Fruit fly (Drosophila melanogaster) whole organism, wandering third instar larva: ENCODE data around the gene lobo.
"Not testable (repeated sequence)": the region's sequence is repeated elsewhere in the genome, so short reads cannot be mapped to it uniquely, and the experiment has no call there.

ENCODE experiments used
- CG9705 ChIP-seq: fragments of 200-800 bp; sonication (Bioruptor generic); optimal IDR thresholded peaks from 2 replicates; lab custom pipeline; 2018; ENCODE audit warnings: missing biosample characterization, mild to moderate bottlenecking, missing genetic modification characterization
- CrebA ChIP-seq: fragments of 200-800 bp; sonication (Bioruptor generic); optimal IDR thresholded peaks from 2 replicates; lab custom pipeline; 2016; ENCODE audit warnings: missing biosample characterization, mild to moderate bottlenecking, missing genetic modification characterization, borderline replicate concordance
- Dfd ChIP-seq: fragments of >200 bp; optimal IDR thresholded peaks from 2 replicates; lab custom pipeline; 2017; ENCODE audit warnings: missing biosample characterization, missing genetic modification characterization
- Dif ChIP-seq: fragments of 200-275, 200-300 bp; sonication (Bioruptor generic); optimal IDR thresholded peaks from 2 replicates; lab custom pipeline; 2018; ENCODE audit warnings: missing biosample characterization, missing genetic modification characterization; ENCODE audit not compliant: partially characterized antibody
- GATAd ChIP-seq: sonication (Bioruptor generic); optimal IDR thresholded peaks from 2 replicates; lab custom pipeline; 2016; ENCODE audit warnings: missing biosample characterization, missing genetic modification characterization
- HLH106 ChIP-seq: fragments of 200-800 bp; optimal IDR thresholded peaks from 3 replicates; lab custom pipeline; 2019; ENCODE audit warnings: missing biosample characterization, mild to moderate bottlenecking, missing genetic modification characterization, moderate library complexity
- Hnf4 ChIP-seq: fragments of 200-800 bp; sonication (Bioruptor generic); optimal IDR thresholded peaks from 2 replicates; lab custom pipeline; 2016; ENCODE audit warnings: missing biosample characterization, mild to moderate bottlenecking, missing genetic modification characterization
- Hr83 ChIP-seq: fragments of 200-300 bp; sonication (Bioruptor generic); optimal IDR thresholded peaks from 2 replicates; lab custom pipeline; 2016; ENCODE audit warnings: missing biosample characterization, mild to moderate bottlenecking, missing genetic modification characterization, moderate library complexity; ENCODE audit not compliant: poor library complexity, severe bottlenecking
- Jra ChIP-seq: sonication (Bioruptor generic); optimal IDR thresholded peaks from 2 replicates; lab custom pipeline; 2016; ENCODE audit warnings: missing biosample characterization, missing genetic modification characterization
- Mio ChIP-seq: sonication (Bioruptor generic); optimal IDR thresholded peaks from 2 replicates; lab custom pipeline; 2016; ENCODE audit warnings: missing biosample characterization, missing genetic modification characterization
- Myc ChIP-seq: fragments of >200 bp; optimal IDR thresholded peaks from 2 replicates; lab custom pipeline; 2017
- N ChIP-seq: fragments of >200 bp; optimal IDR thresholded peaks from 2 replicates; lab custom pipeline; 2018; ENCODE audit warnings: missing biosample characterization, missing external identifiers, missing genetic modification characterization
- OdsH ChIP-seq: fragments of 200-800 bp; sonication (Bioruptor generic); optimal IDR thresholded peaks from 2 replicates; lab custom pipeline; 2016; ENCODE audit warnings: missing biosample characterization, mild to moderate bottlenecking, missing genetic modification characterization
- Rel ChIP-seq, 2 experiments: fragments of 200-800 bp; sonication (Bioruptor generic) in 1 of 2; optimal IDR thresholded peaks; 2 replicates in 1 of 2; 3 replicates in 1 of 2; lab custom pipeline; 2016 to 2019; ENCODE audit warnings: mild to moderate bottlenecking in 2 of 2, missing biosample characterization in 2 of 2, missing genetic modification characterization in 2 of 2, moderate library complexity in 1 of 2
- Sp1 ChIP-seq: fragments of 200-800 bp; sonication (Bioruptor generic); optimal IDR thresholded peaks from 3 replicates; lab custom pipeline; 2019; ENCODE audit warnings: missing biosample characterization, mild to moderate bottlenecking, missing genetic modification characterization, moderate library complexity
- Vsx2 ChIP-seq: fragments of 200-300, 225-300 bp; sonication (Bioruptor generic); optimal IDR thresholded peaks from 2 replicates; lab custom pipeline; 2018; ENCODE audit warnings: missing biosample characterization, missing genetic modification characterization; ENCODE audit not compliant: partially characterized antibody
- br ChIP-seq: fragments of 200-800 bp; sonication (Bioruptor generic); optimal IDR thresholded peaks from 2 replicates; lab custom pipeline; 2016; ENCODE audit warnings: missing biosample characterization, missing genetic modification characterization
- dl ChIP-seq, 2 experiments: fragments of 175-275, 200-275 bp in 1 of 2; fragments of 200-275 bp in 1 of 2; sonication (Bioruptor generic); optimal IDR thresholded peaks; lab custom pipeline; 2018; ENCODE audit warnings: mild to moderate bottlenecking in 2 of 2, missing biosample characterization in 2 of 2, missing genetic modification characterization in 2 of 2, moderate library complexity in 2 of 2; ENCODE audit not compliant: partially characterized antibody in 2 of 2, insufficient read depth in 1 of 2
- dmrt93B ChIP-seq: fragments of 200-800 bp; sonication (Bioruptor generic); optimal IDR thresholded peaks from 2 replicates; lab custom pipeline; 2018; ENCODE audit warnings: missing biosample characterization, mild to moderate bottlenecking, missing genetic modification characterization
- dsf ChIP-seq: sonication (Bioruptor generic); optimal IDR thresholded peaks from 2 replicates; lab custom pipeline; 2016; ENCODE audit warnings: missing biosample characterization, missing genetic modification characterization, borderline replicate concordance
- ey ChIP-seq: fragments of 200-800 bp; sonication (Bioruptor generic); optimal IDR thresholded peaks from 2 replicates; lab custom pipeline; 2016; ENCODE audit warnings: missing biosample characterization, missing genetic modification characterization
- fru ChIP-seq: fragments of 200-800 bp; sonication (Bioruptor generic); optimal IDR thresholded peaks from 3 replicates; lab custom pipeline; 2016; ENCODE audit warnings: missing biosample characterization, mild to moderate bottlenecking, missing genetic modification characterization
- h ChIP-seq: fragments of 200-800 bp; sonication (Bioruptor generic); optimal IDR thresholded peaks from 3 replicates; lab custom pipeline; 2016; ENCODE audit warnings: missing biosample characterization, mild to moderate bottlenecking, missing genetic modification characterization
- jim ChIP-seq: fragments of 175-275, 200-325 bp; sonication (Bioruptor generic); optimal IDR thresholded peaks from 2 replicates; lab custom pipeline; 2016; ENCODE audit warnings: missing biosample characterization, mild to moderate bottlenecking, missing genetic modification characterization
- lola ChIP-seq: fragments of >200 bp; optimal IDR thresholded peaks from 2 replicates; lab custom pipeline; 2017; ENCODE audit warnings: missing biosample characterization, missing genetic modification characterization
- pan ChIP-seq: fragments of >200 bp; optimal IDR thresholded peaks from 2 replicates; lab custom pipeline; 2017
- psq ChIP-seq: fragments of 200-800 bp; sonication (Bioruptor generic); optimal IDR thresholded peaks from 3 replicates; lab custom pipeline; 2017; ENCODE audit warnings: missing biosample characterization, mild to moderate bottlenecking, missing genetic modification characterization, moderate library complexity
- rgr ChIP-seq: fragments of 200-800 bp; sonication (Bioruptor generic); optimal IDR thresholded peaks from 3 replicates; lab custom pipeline; 2016; ENCODE audit warnings: missing biosample characterization, mild to moderate bottlenecking, missing genetic modification characterization
- sage ChIP-seq: fragments of 200-800 bp; sonication (Bioruptor generic); optimal IDR thresholded peaks from 2 replicates; lab custom pipeline; 2016; ENCODE audit warnings: missing biosample characterization, mild to moderate bottlenecking, missing genetic modification characterization
- tai ChIP-seq: sonication (Bioruptor generic); optimal IDR thresholded peaks from 2 replicates; lab custom pipeline; 2016; ENCODE audit warnings: missing biosample characterization, missing genetic modification characterization
- usp ChIP-seq: fragments of >200 bp; optimal IDR thresholded peaks from 2 replicates; lab custom pipeline; 2017; ENCODE audit warnings: missing biosample characterization, missing genetic modification characterization
- woc ChIP-seq: sonication (Bioruptor generic); optimal IDR thresholded peaks from 2 replicates; lab custom pipeline; 2016; ENCODE audit warnings: missing biosample characterization, mild to moderate bottlenecking, missing genetic modification characterization

Gene lobo

DNA sequence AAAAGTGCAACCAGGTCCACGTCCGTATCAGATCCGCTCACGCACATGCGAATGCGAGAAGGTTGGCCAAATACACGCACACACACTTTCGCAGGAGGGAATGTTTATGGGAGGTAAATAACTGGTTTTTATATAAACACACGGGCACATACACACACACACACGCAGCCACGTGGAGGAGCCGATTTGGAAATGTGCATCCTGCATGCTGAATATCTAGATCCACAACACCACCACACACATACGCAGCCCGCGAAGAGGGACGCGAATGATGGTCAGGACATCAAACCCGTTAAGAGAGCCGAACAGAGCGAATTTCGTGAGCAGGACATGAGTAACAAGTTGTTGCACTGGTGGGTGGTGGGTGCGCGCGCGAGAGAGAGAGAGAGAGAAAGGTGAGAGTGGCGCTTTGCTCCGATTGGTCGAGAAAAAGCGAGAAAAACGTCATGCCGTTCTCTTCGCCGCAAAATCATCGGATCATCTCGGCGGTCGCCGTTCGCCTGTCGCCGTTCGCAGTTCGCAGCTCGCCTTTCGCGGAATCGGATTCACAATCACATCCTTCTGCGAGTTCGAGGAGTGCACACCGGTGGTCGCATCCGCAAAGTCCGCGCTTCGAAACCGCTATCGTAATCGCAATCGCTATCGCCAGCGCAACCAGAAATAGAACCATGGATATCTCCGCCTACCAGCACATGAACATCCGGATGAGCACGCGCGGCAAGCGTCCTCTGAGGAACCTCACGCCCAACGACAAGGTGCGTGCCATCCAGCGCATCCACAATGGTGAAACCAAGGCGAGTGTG, 55.8 kb downstream of the lobo start, which contains the start of gene danr:
TSS of gene danr (plus strand) at position 508 of the 803 bp plus-strand sequence.
- TF ChIP-seq CrebA (no peak), N (GFP tag; lab: Kevin White, UChicago) (peak; percentile 48), CG9705 (GFP tag; lab: Kevin White, UChicago) (no peak), Myc (lab: Kevin White, UChicago) (no peak), dl (GFP tag; optimal IDR thresholded peaks at IDR 0.05; lab: Kevin White, UChicago; ENCODE audit: insufficient read depth in 1 of 2, partially characterized antibody in 2 of 2) (peak; percentile 37 to 73), Dif (GFP tag; lab: Kevin White, UChicago) (peak; percentile 68)

DNA sequence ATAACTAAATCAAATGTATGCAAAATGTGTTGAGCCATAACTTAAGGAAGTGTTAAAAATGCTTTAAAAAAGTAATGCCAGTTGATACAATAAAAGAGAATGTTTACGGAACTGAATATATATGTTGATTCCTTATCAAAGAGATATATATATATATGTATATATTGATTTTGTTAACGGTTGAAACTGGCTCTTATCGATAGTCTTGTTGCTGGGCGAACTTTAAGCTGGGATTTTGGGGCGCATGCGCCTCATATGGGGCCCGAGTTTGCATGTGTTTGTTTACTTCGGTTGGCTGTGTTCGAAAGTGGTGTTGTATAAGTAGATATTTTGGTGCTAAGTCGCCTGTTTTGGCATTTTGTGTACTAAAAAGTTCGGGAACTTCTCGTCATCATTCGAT, 62.5 kb downstream of the lobo start, which contains the start of gene Bili:
TSS of gene Bili (plus strand) at position 265 of the 400 bp plus-strand sequence.
- not testable (repeated sequence) for TF ChIP-seq Mio, N, Vsx2 (GFP tag; lab: Kevin White, UChicago)

dm6 chr3R:25127231-25127689, 66.3 kb downstream of the lobo start, which contains the start of the genes Mocs2A, Mocs2B and Clbn:
Gene Mocs2A (minus strand): TSS chr3R:25127359.
Gene Mocs2B (minus strand): TSS chr3R:25127359.
Gene Clbn (plus strand): TSS chr3R:25127502.
- TF ChIP-seq Jra (GFP tag; lab: Kevin White, UChicago): peak; percentile 14
- no peak for TF ChIP-seq psq (GFP tag; lab: Kevin White, UChicago)
- TF ChIP-seq Mio (GFP tag; lab: Kevin White, UChicago): no peak
- no peak for TF ChIP-seq pan (lab: Kevin White, UChicago)
- TF ChIP-seq h (GFP tag; lab: Kevin White, UChicago): peak; percentile 12

DNA sequence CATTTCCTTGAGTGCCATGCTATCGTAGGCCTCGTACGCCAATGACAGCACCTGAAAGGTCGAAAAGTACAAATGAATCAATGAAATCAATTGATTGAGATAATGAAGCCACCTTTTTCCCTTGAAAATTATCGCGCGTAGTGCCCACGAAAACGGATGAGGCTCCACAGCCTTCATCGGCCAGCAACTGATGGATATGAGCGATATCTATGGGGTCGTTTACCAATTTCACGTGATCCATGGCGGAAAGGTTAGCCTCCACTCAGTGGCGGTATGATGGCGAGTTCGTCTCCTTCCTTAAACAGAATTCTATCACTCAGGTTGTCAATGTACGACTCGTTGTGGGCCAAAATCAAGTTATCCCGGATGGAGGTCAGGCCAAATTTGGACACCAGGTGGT, 66.8 kb downstream of the lobo start:
- TF ChIP-seq fru (GFP tag; lab: Kevin White, UChicago) (no peak), Rel (GFP tag; optimal IDR thresholded peaks at IDR 0.05; lab: Kevin White, UChicago) (no peak), Rel (tag; optimal IDR thresholded peaks at IDR 0.05; lab: Kevin White, UChicago) (no peak), HLH106 (no peak), usp (GFP tag; lab: Kevin White, UChicago) (no peak), h (GFP tag; lab: Kevin White, UChicago) (no peak), sage (GFP tag; lab: Kevin White, UChicago) (no peak), ey (GFP tag; lab: Kevin White, UChicago) (no peak), Dif (GFP tag; lab: Kevin White, UChicago) (no peak), psq (GFP tag; lab: Kevin White, UChicago) (no peak), dsf (GFP tag; lab: Kevin White, UChicago) (no peak), Hnf4 (no peak)
- TF ChIP-seq, all 38 proteins: peak for 0

DNA sequence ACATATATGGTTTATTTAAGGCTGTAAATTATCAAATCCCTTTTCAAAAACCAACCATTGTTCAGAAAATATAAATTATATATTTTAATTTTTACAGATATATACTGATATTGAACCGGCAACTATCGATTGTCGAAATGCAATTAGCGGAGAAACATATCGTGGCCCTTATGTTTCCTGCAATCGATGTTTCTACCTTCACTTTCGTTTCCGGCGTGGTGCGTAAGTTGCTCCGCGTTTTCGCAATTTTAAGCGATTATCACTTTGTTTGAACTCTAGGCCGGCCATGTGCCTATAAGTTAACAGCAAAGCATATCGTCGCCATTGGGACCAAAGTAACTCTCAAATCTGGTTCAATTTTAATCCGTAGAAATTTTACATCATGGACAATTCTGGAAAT, 70.3 kb downstream of the lobo start, which contains the start of gene vig2:
TSS of gene vig2 (plus strand) at position 112 of the 400 bp plus-strand sequence.
- TF ChIP-seq dmrt93B (GFP tag; lab: Kevin White, UChicago): peak; percentile 60
- TF ChIP-seq Hr83 (GFP tag; lab: Kevin White, UChicago): peak; percentile 68
- TF ChIP-seq HLH106: peak; percentile 33
- TF ChIP-seq rgr (GFP tag; lab: Kevin White, UChicago): peak; percentile 61
- TF ChIP-seq CG9705 (GFP tag; lab: Kevin White, UChicago): peak; percentile 43
- peak; percentile 26 for TF ChIP-seq Sp1 (GFP tag; lab: Kevin White, UChicago)

DNA sequence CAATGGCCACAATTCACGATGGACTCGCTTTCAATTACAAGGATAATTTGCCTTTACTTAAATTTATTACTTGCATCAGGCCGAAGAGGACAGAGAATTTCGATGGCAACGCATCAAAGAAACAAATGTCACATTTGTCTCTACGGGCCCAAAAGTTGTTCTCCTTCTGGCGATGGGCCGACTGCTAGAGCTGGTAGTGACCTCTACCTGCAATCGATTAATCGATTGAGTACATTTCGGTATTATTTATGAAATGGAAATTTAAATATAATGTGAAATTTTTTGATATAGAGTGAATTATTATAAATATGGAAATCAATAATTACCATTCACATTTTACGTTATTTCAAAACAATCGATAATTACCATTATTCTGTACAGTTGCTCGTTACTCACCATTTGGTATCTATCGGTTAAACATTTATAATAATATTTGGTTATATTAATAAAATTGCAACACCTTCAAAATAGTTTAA, 70.8 kb downstream of the lobo start, which contains the start of the genes CG31510 and TTLL5:
TSS of gene CG31510 (minus strand) at position 185 of the 476 bp plus-strand sequence.
TSS of gene TTLL5 (minus strand) at position 185 of the 476 bp plus-strand sequence.
- TF ChIP-seq Dif (GFP tag; lab: Kevin White, UChicago): no peak
- peak; percentile 42 for TF ChIP-seq woc
- no peak for TF ChIP-seq Vsx2 (GFP tag; lab: Kevin White, UChicago)
- TF ChIP-seq Hnf4: peak; percentile 31
- TF ChIP-seq Dfd: no peak
- TF ChIP-seq OdsH (GFP tag; lab: Kevin White, UChicago): no peak
- no peak for TF ChIP-seq dmrt93B (GFP tag; lab: Kevin White, UChicago)
- no peak for TF ChIP-seq dsf (GFP tag; lab: Kevin White, UChicago)
- TF ChIP-seq GATAd (GFP tag; lab: Kevin White, UChicago): no peak
- TF ChIP-seq lola (GFP tag; lab: Kevin White, UChicago): peak; percentile 30
- peak; percentile 25 for TF ChIP-seq Myc (lab: Kevin White, UChicago)
- no peak for TF ChIP-seq br (GFP tag; lab: Kevin White, UChicago)
- TF ChIP-seq jim (GFP tag; lab: Kevin White, UChicago): no peak
- TF ChIP-seq HLH106: no peak
- peak; percentile 5 for TF ChIP-seq tai (GFP tag; lab: Kevin White, UChicago)
- TF ChIP-seq CrebA: no peak
- TF ChIP-seq rgr (GFP tag; lab: Kevin White, UChicago): no peak
